Fruit fly (Drosophila melanogaster) whole organism, embryonic: ENCODE measurements around the gene RpL35.
A peak's percentile ranks its signal among the peaks of the same experiment; 100 is the strongest.

Source experiments
- Aef1 ChIP-seq: fragments of 200-800 bp; sonication (Bioruptor generic); IDR thresholded peaks from 3 replicates; pipeline ENCODE4 v1.3.6; 2022; ENCODE audit warnings: missing biosample characterization, missing genetic modification characterization
- B-H1 ChIP-seq: fragments of 200-800 bp; sonication (Bioruptor generic); IDR thresholded peaks from 3 replicates; pipeline ENCODE4 v1.3.6; 2022; ENCODE audit warnings: missing biosample characterization, missing genetic modification characterization
- CG10147 ChIP-seq: fragments of 200-800 bp; sonication (Bioruptor generic); optimal IDR thresholded peaks from 2 replicates; lab custom pipeline; 2019; ENCODE audit warnings: missing biosample characterization, mild to moderate bottlenecking, missing genetic modification characterization, moderate library complexity
- CG10959 ChIP-seq: fragments of 200-800 bp; sonication (Bioruptor generic); IDR thresholded peaks from 2 replicates; pipeline ENCODE4 v1.3.6; 2022; ENCODE audit warnings: missing biosample characterization, missing genetic modification characterization
- CG12155 ChIP-seq: fragments of 200-800 bp; sonication (Bioruptor generic); optimal IDR thresholded peaks from 3 replicates; lab custom pipeline; 2016; ENCODE audit warnings: missing biosample characterization, missing genetic modification characterization
- CG13894 ChIP-seq: fragments of 200-800 bp; sonication (Bioruptor generic); optimal IDR thresholded peaks from 3 replicates; lab custom pipeline; 2018; ENCODE audit warnings: missing biosample characterization, mild to moderate bottlenecking, missing genetic modification characterization, moderate library complexity
- CG15514 ChIP-seq: fragments of 200-800 bp; sonication (Bioruptor generic); optimal IDR thresholded peaks from 3 replicates; lab custom pipeline; 2017; ENCODE audit warnings: missing biosample characterization, missing genetic modification characterization, mild to moderate bottlenecking, moderate library complexity, missing genetic modification reagents
- CG16779 ChIP-seq: fragments of 200-800 bp; sonication (Bioruptor generic); IDR thresholded peaks from 2 replicates; pipeline ENCODE4 v1.3.6; 2022; ENCODE audit warnings: missing biosample characterization, missing genetic modification characterization
- CG16815 ChIP-seq: fragments of 200-800 bp; sonication (Bioruptor generic); optimal IDR thresholded peaks from 3 replicates; lab custom pipeline; 2017; ENCODE audit warnings: missing biosample characterization, mild to moderate bottlenecking, missing genetic modification characterization
- CG17328 ChIP-seq: fragments of 200-800 bp; sonication (Bioruptor generic); IDR thresholded peaks from 2 replicates; pipeline ENCODE4 v1.3.6; 2022; ENCODE audit warnings: missing biosample characterization, missing genetic modification characterization
- CG18764 ChIP-seq: fragments of 200-800 bp; sonication (Bioruptor generic); optimal IDR thresholded peaks from 3 replicates; lab custom pipeline; 2016; ENCODE audit warnings: missing biosample characterization, missing genetic modification characterization
- CG3995 ChIP-seq: fragments of 200-800 bp; sonication (Bioruptor generic); optimal IDR thresholded peaks from 3 replicates; lab custom pipeline; 2016; ENCODE audit warnings: missing biosample characterization, missing genetic modification characterization
- CG5180 ChIP-seq: fragments of 200-800 bp; sonication (Bioruptor generic); optimal IDR thresholded peaks from 3 replicates; lab custom pipeline; 2017; ENCODE audit warnings: missing biosample characterization, missing genetic modification characterization, mild to moderate bottlenecking, moderate library complexity, missing genetic modification reagents
- CG6854 ChIP-seq: fragments of 200-800 bp; sonication (Bioruptor generic); optimal IDR thresholded peaks from 3 replicates; lab custom pipeline; 2017; ENCODE audit warnings: missing biosample characterization, mild to moderate bottlenecking, missing genetic modification characterization
- CG7556 ChIP-seq: fragments of 200-800 bp; sonication (Bioruptor generic); optimal IDR thresholded peaks from 2 replicates; lab custom pipeline; 2017; ENCODE audit warnings: missing biosample characterization, mild to moderate bottlenecking, missing genetic modification characterization
- CG7839 ChIP-seq: fragments of 200-800 bp; sonication (Bioruptor generic); optimal IDR thresholded peaks from 3 replicates; lab custom pipeline; 2018; ENCODE audit warnings: missing biosample characterization, mild to moderate bottlenecking, missing genetic modification characterization, moderate library complexity
- CG8281 ChIP-seq: fragments of 200-800 bp; sonication (Bioruptor generic); optimal IDR thresholded peaks from 2 replicates; lab custom pipeline; 2018; ENCODE audit warnings: missing biosample characterization, mild to moderate bottlenecking, missing genetic modification characterization, moderate library complexity
- CG8478 ChIP-seq: fragments of >200 bp; optimal IDR thresholded peaks from 2 replicates; lab custom pipeline; 2018
- CrebB ChIP-seq: fragments of 200-800 bp; sonication (Bioruptor generic); optimal IDR thresholded peaks from 3 replicates; lab custom pipeline; 2018; ENCODE audit warnings: missing biosample characterization, mild to moderate bottlenecking, missing genetic modification characterization
- D19A ChIP-seq: fragments of 200-800 bp; optimal IDR thresholded peaks from 3 replicates; lab custom pipeline; 2019; ENCODE audit warnings: missing biosample characterization, mild to moderate bottlenecking, missing genetic modification characterization, moderate library complexity
- Dek ChIP-seq: fragments of 200-800 bp; sonication (Bioruptor generic); optimal IDR thresholded peaks from 3 replicates; lab custom pipeline; 2019; ENCODE audit warnings: missing biosample characterization, mild to moderate bottlenecking, missing genetic modification characterization, moderate library complexity
- Dref ChIP-seq: fragments of 200-800 bp; sonication (Bioruptor generic); IDR thresholded peaks from 2 replicates; pipeline ENCODE4 v1.3.6; 2022; ENCODE audit warnings: missing biosample characterization, missing genetic modification characterization
- Drgx ChIP-seq: fragments of 200-800 bp; sonication (Bioruptor generic); IDR thresholded peaks from 2 replicates; pipeline ENCODE4 v1.3.6; 2022; ENCODE audit warnings: missing biosample characterization, missing genetic modification characterization
- H15 ChIP-seq: fragments of 200-800 bp; sonication (Bioruptor generic); IDR thresholded peaks from 3 replicates; pipeline ENCODE4 v1.3.6; 2022; ENCODE audit warnings: missing biosample characterization, missing genetic modification characterization
- HLH4C ChIP-seq: fragments of 200-800 bp; sonication (Bioruptor generic); IDR thresholded peaks from 3 replicates; pipeline ENCODE4 v1.3.6; 2022; ENCODE audit warnings: missing biosample characterization, missing genetic modification characterization; ENCODE audit not compliant: partially characterized antibody
- HLH54F ChIP-seq: fragments of 200-800 bp; sonication (Bioruptor generic); optimal IDR thresholded peaks from 3 replicates; lab custom pipeline; 2016; ENCODE audit warnings: missing biosample characterization, missing genetic modification characterization
- Meics ChIP-seq: fragments of 200-800 bp; sonication (Bioruptor generic); optimal IDR thresholded peaks from 2 replicates; lab custom pipeline; 2017; ENCODE audit warnings: missing biosample characterization, mild to moderate bottlenecking, missing genetic modification characterization
- NC2β ChIP-seq: fragments of 200-800 bp; sonication (Bioruptor generic); optimal IDR thresholded peaks from 2 replicates; lab custom pipeline; 2016; ENCODE audit warnings: missing biosample characterization, missing genetic modification characterization
- Neu2 ChIP-seq: fragments of 200-800 bp; sonication (Bioruptor generic); optimal IDR thresholded peaks from 3 replicates; lab custom pipeline; 2016; ENCODE audit warnings: missing biosample characterization, missing genetic modification characterization, borderline replicate concordance
- Nf-YA ChIP-seq: fragments of 200-800 bp; sonication (Bioruptor generic); IDR thresholded peaks from 2 replicates; pipeline ENCODE4 v1.3.6; 2022; ENCODE audit warnings: missing biosample characterization, missing genetic modification characterization
- Nf-YB ChIP-seq: fragments of 200-800 bp; sonication (Bioruptor generic); optimal IDR thresholded peaks from 3 replicates; lab custom pipeline; 2019; ENCODE audit warnings: missing biosample characterization, mild to moderate bottlenecking, missing genetic modification characterization, moderate library complexity
- NfI ChIP-seq: fragments of 200-800 bp; sonication (Bioruptor generic); optimal IDR thresholded peaks from 3 replicates; lab custom pipeline; 2018; ENCODE audit warnings: missing biosample characterization, mild to moderate bottlenecking, missing genetic modification characterization, moderate library complexity
- btn ChIP-seq: fragments of 200-800 bp; sonication (Bioruptor generic); optimal IDR thresholded peaks from 2 replicates; lab custom pipeline; 2016; ENCODE audit warnings: missing biosample characterization, missing genetic modification characterization
- cato ChIP-seq: fragments of 200-800 bp; sonication (Bioruptor generic); optimal IDR thresholded peaks from 2 replicates; lab custom pipeline; 2016; ENCODE audit warnings: missing biosample characterization, missing genetic modification characterization, borderline replicate concordance
- dpn ChIP-seq, 2 experiments: fragments of 200-800 bp; sonication (Bioruptor generic); optimal IDR thresholded peaks; 3 replicates each; lab custom pipeline; 2016; ENCODE audit warnings: missing biosample characterization in 2 of 2, missing genetic modification characterization in 2 of 2
- fru ChIP-seq: fragments of >200 bp; optimal IDR thresholded peaks from 2 replicates; lab custom pipeline; 2017
- gce ChIP-seq: fragments of 200-800 bp; sonication (Bioruptor generic); IDR thresholded peaks from 3 replicates; pipeline ENCODE4 v1.3.6; 2022; ENCODE audit warnings: missing biosample characterization, missing genetic modification characterization
- gro ChIP-seq: fragments of 200-800 bp; sonication (Bioruptor generic); optimal IDR thresholded peaks from 2 replicates; lab custom pipeline; 2016; ENCODE audit warnings: missing biosample characterization, missing genetic modification characterization
- gsb-n ChIP-seq: fragments of 200-800 bp; sonication (Bioruptor generic); optimal IDR thresholded peaks from 3 replicates; lab custom pipeline; 2018; ENCODE audit warnings: missing biosample characterization, mild to moderate bottlenecking, missing genetic modification characterization
- hkb ChIP-seq, 2 experiments: fragments of 200-800 bp in 1 of 2; fragments of >200 bp in 1 of 2; sonication (Bioruptor generic) in 1 of 2; IDR thresholded peaks in 1 of 2; optimal IDR thresholded peaks in 1 of 2; 2 replicates each; pipeline versions ENCODE4 v1.3.6 to Lab custom; 2017 to 2022; ENCODE audit warnings: missing biosample characterization in 1 of 2, missing genetic modification characterization in 1 of 2
- jing ChIP-seq: fragments of 200-800 bp; sonication (Bioruptor generic); optimal IDR thresholded peaks from 2 replicates; lab custom pipeline; 2018; ENCODE audit warnings: missing biosample characterization, mild to moderate bottlenecking, missing genetic modification characterization
- lilli ChIP-seq: fragments of 200-800 bp; sonication (Bioruptor generic); optimal IDR thresholded peaks from 3 replicates; lab custom pipeline; 2016; ENCODE audit warnings: missing biosample characterization, missing genetic modification characterization
- mam ChIP-seq: fragments of 200-800 bp; sonication (Bioruptor generic); optimal IDR thresholded peaks from 3 replicates; lab custom pipeline; 2016; ENCODE audit warnings: missing biosample characterization, missing genetic modification characterization
- pzg ChIP-seq: fragments of 200-800 bp; sonication (Bioruptor generic); optimal IDR thresholded peaks from 3 replicates; lab custom pipeline; 2018; ENCODE audit warnings: missing biosample characterization, mild to moderate bottlenecking, missing genetic modification characterization, moderate library complexity
- scrt ChIP-seq: fragments of 200-800 bp; sonication (Bioruptor generic); optimal IDR thresholded peaks from 2 replicates; lab custom pipeline; 2018; ENCODE audit warnings: missing biosample characterization, mild to moderate bottlenecking, missing genetic modification characterization, moderate library complexity
- seq ChIP-seq: fragments of 200-800 bp; sonication (Bioruptor generic); IDR thresholded peaks from 2 replicates; pipeline ENCODE4 v1.3.6; 2022; ENCODE audit warnings: missing biosample characterization, missing genetic modification characterization
- sna ChIP-seq: fragments of 200-800 bp; sonication (Bioruptor generic); IDR thresholded peaks from 2 replicates; pipeline ENCODE4 v1.3.6; 2022; ENCODE audit warnings: missing biosample characterization, missing genetic modification characterization; ENCODE audit not compliant: partially characterized antibody
- usp ChIP-seq: fragments of >200 bp; optimal IDR thresholded peaks from 2 replicates; lab custom pipeline; 2017; ENCODE audit warnings: missing biosample characterization, missing genetic modification characterization
- vvl ChIP-seq: fragments of 200-800 bp; sonication (Bioruptor generic); IDR thresholded peaks from 2 replicates; pipeline ENCODE4 v1.3.6; 2022; ENCODE audit warnings: missing biosample characterization, missing genetic modification characterization

RpL35 gene

DNA sequence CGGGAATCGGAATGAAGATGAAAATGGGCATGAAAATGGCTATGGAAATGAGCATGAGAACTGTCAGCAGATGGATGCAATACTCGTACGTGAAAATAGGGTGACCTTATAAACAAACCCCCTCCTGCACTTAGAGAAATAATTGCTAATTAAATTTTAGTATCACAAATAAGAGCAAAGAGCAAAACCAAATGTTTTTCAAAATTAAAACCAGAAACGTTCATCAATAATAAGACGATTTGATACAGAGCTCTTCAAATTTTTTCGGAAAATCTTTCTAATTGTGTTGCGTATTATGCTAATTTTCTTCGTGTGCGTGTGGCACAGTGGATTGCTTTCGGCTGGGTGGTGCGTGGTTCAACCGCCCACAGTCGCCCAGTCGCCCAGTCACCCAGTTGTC, 26.0 kb upstream of the RpL35 start (continued):
- TF ChIP-seq HLH54F (GFP tag; lab: Kevin White, UChicago) (no peak), CG7556 (GFP tag; lab: Kevin White, UChicago) (peak; percentile 18), hkb (optimal IDR thresholded peaks at IDR 0.05; lab: Kevin White, UChicago) (no peak), hkb (GFP tag; IDR thresholded peaks at IDR 0.05; lab: Robert Waterston, UW) (peak; percentile 10; the same call in 1 of the 2 replicates)

DNA sequence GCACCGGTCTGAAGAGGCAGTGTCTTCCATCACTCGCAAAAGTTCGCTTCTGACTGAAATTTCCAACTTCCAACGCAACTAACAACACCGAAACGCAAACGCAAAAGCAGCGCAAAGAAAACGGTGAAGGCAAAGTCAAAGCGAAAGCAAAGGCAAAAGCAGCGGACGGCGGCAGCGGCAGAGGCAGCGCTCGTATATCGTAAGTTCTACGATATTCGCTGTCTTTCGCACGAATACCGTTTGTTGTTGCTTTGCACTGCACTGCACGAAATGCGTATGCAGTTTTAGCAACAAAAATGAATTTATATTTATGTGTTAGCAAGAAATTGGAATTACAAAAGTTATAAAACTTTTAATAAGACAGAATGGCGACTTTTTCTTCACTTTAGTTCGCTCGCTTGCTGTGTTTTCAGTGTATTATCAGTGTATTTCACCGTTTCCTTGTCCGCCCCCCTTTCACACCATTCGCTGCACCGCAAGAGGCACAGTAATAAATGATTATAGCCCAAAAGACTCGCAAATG, 23.7 kb upstream of the RpL35 start, which contains the start of gene OtopLa:
Gene OtopLa (minus strand): TSS at position 51 of the 523 bp plus-strand sequence.
- TF ChIP-seq scrt (GFP tag; lab: Kevin White, UChicago) (peak; percentile 64), Drgx (peak; percentile 89), CG8281 (tag; lab: Kevin White, UChicago) (peak; percentile 59), gsb-n (tag; lab: Kevin White, UChicago) (peak; percentile 85), Aef1 (GFP tag; lab: Robert Waterston, UW) (peak; percentile 75), CG16779 (GFP tag; lab: Robert Waterston, UW) (peak; percentile 62; the same call in 1 of the 2 replicates), vvl (GFP tag; lab: Robert Waterston, UW) (peak; percentile 94), lilli (GFP tag; lab: Kevin White, UChicago) (peak; percentile 84), CG18764 (GFP tag; lab: Kevin White, UChicago) (peak; percentile 68), btn (GFP tag; lab: Kevin White, UChicago) (peak; percentile 71), Dref (GFP tag; lab: Robert Waterston, UW) (no peak), CG17328 (GFP tag; lab: Robert Waterston, UW) (peak; percentile 91), CG10959 (GFP tag; lab: Robert Waterston, UW) (peak; percentile 80), Dek (tag; lab: Kevin White, UChicago) (peak; percentile 69), usp (GFP tag; lab: Kevin White, UChicago) (no peak), Nf-YB (GFP tag; lab: Kevin White, UChicago) (peak; percentile 56), mam (GFP tag; lab: Kevin White, UChicago) (peak; percentile 85), CG13894 (tag; lab: Kevin White, UChicago) (peak; percentile 54), cato (peak; percentile 36), seq (GFP tag; lab: Robert Waterston, UW) (peak; percentile 83), NC2β (GFP tag; lab: Kevin White, UChicago) (peak; percentile 78), NfI (GFP tag; lab: Kevin White, UChicago) (peak; percentile 81), CrebB (tag; lab: Kevin White, UChicago) (peak; percentile 57), Nf-YA (GFP tag; lab: Robert Waterston, UW) (peak; percentile 84), CG3995 (GFP tag; lab: Kevin White, UChicago) (no peak), CG10147 (GFP tag; lab: Kevin White, UChicago) (peak; percentile 84), Neu2 (no peak), CG5180 (GFP tag; lab: Kevin White, UChicago) (peak; percentile 68), dpn (GFP tag; optimal IDR thresholded peaks at IDR 0.05; lab: Kevin White, UChicago) (peak; percentile 82 to 88), CG15514 (peak; percentile 65), CG16815 (peak; percentile 56), CG6854 (GFP tag; lab: Kevin White, UChicago) (peak; percentile 67), sna (no peak), D19A (peak; percentile 74), H15 (peak; percentile 76; the same call in 2 of the 3 replicates), fru (lab: Kevin White, UChicago) (no peak), HLH4C (GFP tag; lab: Robert Waterston, UW) (no peak), CG7839 (tag; lab: Kevin White, UChicago) (peak; percentile 89), gro (GFP tag; lab: Kevin White, UChicago) (peak; percentile 78), Meics (GFP tag; lab: Kevin White, UChicago) (peak; percentile 82), CG12155 (GFP tag; lab: Kevin White, UChicago) (peak; percentile 62), gce (GFP tag; lab: Robert Waterston, UW) (peak; percentile 64; the same call in 2 of the 3 replicates), pzg (GFP tag; lab: Kevin White, UChicago) (no peak), jing (peak; percentile 52), CG8478 (lab: Kevin White, UChicago) (no peak), B-H1 (peak; percentile 71)
